Fruit fly (Drosophila melanogaster) whole organism, embryonic: Measurements from ENCODE around the gene Scgbeta.
A peak's percentile ranks its signal among the peaks of the same experiment; 100 is the strongest.

Experiments
- Atf-2 ChIP-seq: fragments of 200-800 bp; sonication (Bioruptor generic); optimal IDR thresholded peaks from 2 replicates; lab custom pipeline; 2016; ENCODE audit warnings: missing biosample characterization, missing genetic modification characterization
- C15 ChIP-seq: fragments of 200-800 bp; sonication (Bioruptor generic); IDR thresholded peaks from 3 replicates; pipeline ENCODE4 v1.3.6; 2022; ENCODE audit warnings: missing biosample characterization, missing genetic modification characterization
- CG11093 ChIP-seq: fragments of 200-800 bp; sonication (Bioruptor generic); IDR thresholded peaks from 3 replicates; pipeline ENCODE4 v1.3.6; 2022; ENCODE audit warnings: missing biosample characterization, missing genetic modification characterization
- CG13424 ChIP-seq: fragments of 200-800 bp; sonication (Bioruptor generic); optimal IDR thresholded peaks from 2 replicates; lab custom pipeline; 2019; ENCODE audit warnings: missing biosample characterization, mild to moderate bottlenecking, missing genetic modification characterization, moderate library complexity
- CG13624 ChIP-seq: fragments of 200-800 bp; sonication (Bioruptor generic); optimal IDR thresholded peaks from 2 replicates; lab custom pipeline; 2016; ENCODE audit warnings: missing biosample characterization, missing genetic modification characterization
- CG13775 ChIP-seq: fragments of 200-800 bp; sonication (Bioruptor generic); optimal IDR thresholded peaks from 3 replicates; lab custom pipeline; 2017; ENCODE audit warnings: missing biosample characterization, mild to moderate bottlenecking, missing genetic modification characterization
- CG14965 ChIP-seq: fragments of 200-800 bp; sonication (Bioruptor generic); optimal IDR thresholded peaks from 2 replicates; lab custom pipeline; 2016; ENCODE audit warnings: missing biosample characterization, missing genetic modification characterization, borderline replicate concordance
- CG16779 ChIP-seq: fragments of 200-800 bp; sonication (Bioruptor generic); IDR thresholded peaks from 2 replicates; pipeline ENCODE4 v1.3.6; 2022; ENCODE audit warnings: missing biosample characterization, missing genetic modification characterization
- CG16813 ChIP-seq: fragments of 200-800 bp; sonication (Bioruptor generic); IDR thresholded peaks from 3 replicates; pipeline ENCODE4 v1.3.6; 2022; ENCODE audit warnings: missing biosample characterization, missing genetic modification characterization; ENCODE audit not compliant: partially characterized antibody
- CG16815 ChIP-seq: fragments of 200-800 bp; sonication (Bioruptor generic); optimal IDR thresholded peaks from 3 replicates; lab custom pipeline; 2017; ENCODE audit warnings: missing biosample characterization, mild to moderate bottlenecking, missing genetic modification characterization
- CG17361 ChIP-seq: fragments of 200-800 bp; sonication (Bioruptor generic); IDR thresholded peaks from 3 replicates; pipeline ENCODE4 v1.3.6; 2022; ENCODE audit warnings: missing biosample characterization, missing genetic modification characterization
- CG1792 ChIP-seq: fragments of 200-800 bp; sonication (Bioruptor generic); optimal IDR thresholded peaks from 2 replicates; lab custom pipeline; 2016; ENCODE audit warnings: missing biosample characterization, missing genetic modification characterization
- CG2129 ChIP-seq: fragments of 200-800 bp; sonication (Bioruptor generic); IDR thresholded peaks from 2 replicates; pipeline ENCODE4 v1.3.6; 2022; ENCODE audit warnings: missing biosample characterization, missing genetic modification characterization; ENCODE audit not compliant: partially characterized antibody
- CG32767 ChIP-seq: fragments of 200-800 bp; sonication (Bioruptor generic); IDR thresholded peaks from 2 replicates; pipeline ENCODE4 v1.3.6; 2022; ENCODE audit warnings: missing biosample characterization, missing genetic modification characterization
- CG6175 ChIP-seq: fragments of 200-800 bp; sonication (Bioruptor generic); IDR thresholded peaks from 3 replicates; pipeline ENCODE4 v1.3.6; 2022; ENCODE audit warnings: missing biosample characterization, missing genetic modification characterization
- CG6791 ChIP-seq: fragments of 200-800 bp; sonication (Bioruptor generic); IDR thresholded peaks from 3 replicates; pipeline ENCODE4 v1.3.6; 2022; ENCODE audit warnings: missing biosample characterization, missing genetic modification characterization; ENCODE audit not compliant: partially characterized antibody
- CG6854 ChIP-seq: fragments of 200-800 bp; sonication (Bioruptor generic); optimal IDR thresholded peaks from 3 replicates; lab custom pipeline; 2017; ENCODE audit warnings: missing biosample characterization, mild to moderate bottlenecking, missing genetic modification characterization
- CG9215 ChIP-seq: fragments of 200-800 bp; sonication (Bioruptor generic); IDR thresholded peaks from 2 replicates; pipeline ENCODE4 v1.3.6; 2022; ENCODE audit warnings: missing biosample characterization, missing genetic modification characterization
- Chrac-16 ChIP-seq: fragments of 200-800 bp; sonication (Bioruptor generic); optimal IDR thresholded peaks from 3 replicates; lab custom pipeline; 2016; ENCODE audit warnings: missing biosample characterization, missing genetic modification characterization
- D ChIP-seq, 2 experiments: fragments of 200-800 bp in 1 of 2; fragments of >200 bp in 1 of 2; sonication (Bioruptor generic) in 1 of 2; optimal IDR thresholded peaks; 2 replicates in 1 of 2; 3 replicates in 1 of 2; lab custom pipeline; 2017; ENCODE audit warnings: mild to moderate bottlenecking in 1 of 2, missing biosample characterization in 1 of 2, missing genetic modification characterization in 1 of 2, missing genetic modification reagents in 1 of 2
- Hmr ChIP-seq: fragments of 200-800 bp; sonication (Bioruptor generic); optimal IDR thresholded peaks from 3 replicates; lab custom pipeline; 2017; ENCODE audit warnings: mild to moderate bottlenecking, missing biosample characterization, missing genetic modification reagents, missing genetic modification characterization
- Hr3 ChIP-seq: fragments of 200-800 bp; sonication (Bioruptor generic); optimal IDR thresholded peaks from 3 replicates; lab custom pipeline; 2016; ENCODE audit warnings: missing biosample characterization, missing genetic modification characterization
- Max ChIP-seq: fragments of 200-800 bp; sonication (Bioruptor generic); optimal IDR thresholded peaks from 2 replicates; lab custom pipeline; 2016; ENCODE audit warnings: missing biosample characterization, mild to moderate bottlenecking, missing genetic modification characterization
- Sox100B ChIP-seq: fragments of 200-800 bp; sonication (Bioruptor generic); optimal IDR thresholded peaks from 3 replicates; lab custom pipeline; 2018; ENCODE audit warnings: missing biosample characterization, mild to moderate bottlenecking, missing genetic modification characterization
- TFAM ChIP-seq: fragments of 200-800 bp; sonication (Bioruptor generic); optimal IDR thresholded peaks from 2 replicates; lab custom pipeline; 2017; ENCODE audit warnings: missing biosample characterization, missing genetic modification characterization, inconsistent platforms
- Trl ChIP-seq, 3 experiments: fragments of >200 bp in 2 of 3; fragments of 200-800 bp in 1 of 3; sonication (Bioruptor generic) in 1 of 3; optimal IDR thresholded peaks; 2 replicates in 1 of 3; 3 replicates in 2 of 3; lab custom pipeline; 2016 to 2017; ENCODE audit warnings: missing biosample characterization in 1 of 3, missing genetic modification characterization in 1 of 3
- abd-A ChIP-seq: fragments of 200-800 bp; sonication (Bioruptor generic); optimal IDR thresholded peaks from 3 replicates; lab custom pipeline; 2019; ENCODE audit warnings: missing biosample characterization, mild to moderate bottlenecking, missing genetic modification characterization, moderate library complexity
- al ChIP-seq: fragments of 200-800 bp; sonication (Bioruptor generic); IDR thresholded peaks from 2 replicates; pipeline ENCODE4 v1.3.6; 2022; ENCODE audit warnings: missing biosample characterization, missing genetic modification characterization
- amos ChIP-seq: fragments of 200-800 bp; sonication (Bioruptor generic); IDR thresholded peaks from 2 replicates; pipeline ENCODE4 v1.3.6; 2022; ENCODE audit warnings: missing biosample characterization, missing genetic modification characterization; ENCODE audit not compliant: partially characterized antibody
- ap ChIP-seq: fragments of 200-800 bp; sonication (Bioruptor generic); IDR thresholded peaks from 2 replicates; pipeline ENCODE4 v1.3.6; 2022; ENCODE audit warnings: missing biosample characterization, missing genetic modification characterization
- bbx ChIP-seq: fragments of 200-800 bp; sonication (Bioruptor generic); IDR thresholded peaks from 2 replicates; pipeline ENCODE4 v1.3.6; 2022; ENCODE audit warnings: missing biosample characterization, missing genetic modification characterization; ENCODE audit not compliant: partially characterized antibody
- bowl ChIP-seq: fragments of 200-800 bp; sonication (Bioruptor generic); IDR thresholded peaks from 2 replicates; pipeline ENCODE4 v1.3.6; 2022; ENCODE audit warnings: missing biosample characterization, missing genetic modification characterization
- corto ChIP-seq: fragments of 200-800 bp; sonication (Bioruptor generic); optimal IDR thresholded peaks from 2 replicates; lab custom pipeline; 2016; ENCODE audit warnings: missing biosample characterization, mild to moderate bottlenecking, missing genetic modification characterization, moderate library complexity
- dan ChIP-seq: fragments of 200-800 bp; sonication (Bioruptor generic); IDR thresholded peaks from 2 replicates; pipeline ENCODE4 v1.3.6; 2022; ENCODE audit warnings: missing biosample characterization, missing genetic modification characterization
- dmrt99B ChIP-seq: fragments of 200-800 bp; sonication (Bioruptor generic); optimal IDR thresholded peaks from 2 replicates; lab custom pipeline; 2018; ENCODE audit warnings: missing biosample characterization, mild to moderate bottlenecking, missing genetic modification characterization, moderate library complexity
- her ChIP-seq: fragments of 200-800 bp; sonication (Bioruptor generic); optimal IDR thresholded peaks from 2 replicates; lab custom pipeline; 2016; ENCODE audit warnings: missing biosample characterization, missing genetic modification characterization
- ind ChIP-seq: fragments of 200-800 bp; sonication (Bioruptor generic); optimal IDR thresholded peaks from 3 replicates; lab custom pipeline; 2016; ENCODE audit warnings: missing biosample characterization, missing genetic modification characterization
- jigr1 ChIP-seq: fragments of 200-800 bp; sonication (Bioruptor generic); IDR thresholded peaks from 3 replicates; pipeline ENCODE4 v1.3.6; 2022; ENCODE audit warnings: missing biosample characterization, missing genetic modification characterization
- ken ChIP-seq: fragments of 200-800 bp; sonication (Bioruptor generic); IDR thresholded peaks from 3 replicates; pipeline ENCODE4 v1.3.6; 2022; ENCODE audit warnings: missing biosample characterization, missing genetic modification characterization
- lbe ChIP-seq: fragments of 200-800 bp; sonication (Bioruptor generic); optimal IDR thresholded peaks from 2 replicates; lab custom pipeline; 2016; ENCODE audit warnings: missing biosample characterization, mild to moderate bottlenecking, missing genetic modification characterization
- luna ChIP-seq: fragments of 200-800 bp; sonication (Bioruptor generic); optimal IDR thresholded peaks from 2 replicates; lab custom pipeline; 2016; ENCODE audit warnings: missing biosample characterization, missing genetic modification characterization
- nmo ChIP-seq: fragments of 200-800 bp; sonication (Bioruptor generic); optimal IDR thresholded peaks from 2 replicates; lab custom pipeline; 2018; ENCODE audit warnings: missing biosample characterization, mild to moderate bottlenecking, missing genetic modification characterization, moderate library complexity
- org-1 ChIP-seq: fragments of 200-800 bp; sonication (Bioruptor generic); optimal IDR thresholded peaks from 2 replicates; lab custom pipeline; 2017; ENCODE audit warnings: missing biosample characterization, missing genetic modification characterization
- pros ChIP-seq: fragments of 200-800 bp; sonication (Bioruptor generic); optimal IDR thresholded peaks from 3 replicates; lab custom pipeline; 2019; ENCODE audit warnings: missing biosample characterization, mild to moderate bottlenecking, missing genetic modification characterization, moderate library complexity
- salm ChIP-seq: fragments of 200-800 bp; sonication (Bioruptor generic); optimal IDR thresholded peaks from 2 replicates; lab custom pipeline; 2018; ENCODE audit warnings: missing biosample characterization, mild to moderate bottlenecking, missing genetic modification characterization
- slou ChIP-seq: fragments of 200-800 bp; sonication (Bioruptor generic); optimal IDR thresholded peaks from 3 replicates; lab custom pipeline; 2016; ENCODE audit warnings: missing biosample characterization, missing genetic modification characterization
- twi ChIP-seq: fragments of 200-800 bp; optimal IDR thresholded peaks from 2 replicates; lab custom pipeline; 2019; ENCODE audit warnings: missing biosample characterization, mild to moderate bottlenecking, missing genetic modification characterization, moderate library complexity

Gene Scgbeta

dm6 chr3R:12406235-12407196, 15.7 kb downstream of the Scgbeta start, which contains the start of gene CG5167:
Gene CG5167 (plus strand): TSS chr3R:12406532.
- TF ChIP-seq bowl (GFP tag; lab: Robert Waterston, UW), result no peak
- TF ChIP-seq CG14965 (GFP tag; lab: Kevin White, UChicago), result no peak
- TF ChIP-seq CG6854 (GFP tag; lab: Kevin White, UChicago), result no peak
- TF ChIP-seq CG13775 (GFP tag; lab: Kevin White, UChicago), result no peak
- no peak for TF ChIP-seq CG32767 (GFP tag; lab: Robert Waterston, UW)
- TF ChIP-seq nmo (GFP tag; lab: Kevin White, UChicago), result peak; percentile 22
- peak; percentile 27 for TF ChIP-seq ind (GFP tag; lab: Kevin White, UChicago)
- TF ChIP-seq Hr3 (GFP tag; lab: Kevin White, UChicago), result no peak
- no peak for TF ChIP-seq CG2129
- TF ChIP-seq corto (GFP tag; lab: Kevin White, UChicago), result peak; percentile 35
- TF ChIP-seq CG6791 (GFP tag; lab: Robert Waterston, UW), result no peak
- TF ChIP-seq slou (GFP tag; lab: Kevin White, UChicago), result no peak
- TF ChIP-seq Sox100B, result no peak
- TF ChIP-seq Atf-2, result no peak
- no peak for TF ChIP-seq Trl (optimal IDR thresholded peaks at IDR 0.05; lab: Kevin White, UChicago)
- TF ChIP-seq Trl (GFP tag; optimal IDR thresholded peaks at IDR 0.05; lab: Kevin White, UChicago), result no peak
- TF ChIP-seq CG11093, result no peak
- TF ChIP-seq amos, result peak; percentile 7; the same call in 1 of the 2 replicates
- TF ChIP-seq dmrt99B (tag; lab: Kevin White, UChicago), result no peak
- TF ChIP-seq twi, result no peak
- TF ChIP-seq org-1, result no peak
- TF ChIP-seq lbe (GFP tag; lab: Kevin White, UChicago), result peak; percentile 12
- peak; percentile 35 for TF ChIP-seq Hmr (GFP tag; lab: Kevin White, UChicago)
- no peak for TF ChIP-seq C15 (GFP tag; lab: Robert Waterston, UW)
- TF ChIP-seq CG17361 (GFP tag; lab: Robert Waterston, UW), result peak; percentile 38; the same call in 1 of the 3 replicates
- TF ChIP-seq CG1792, result no peak
- no peak for TF ChIP-seq pros (GFP tag; lab: Kevin White, UChicago)
- TF ChIP-seq CG9215 (GFP tag; lab: Robert Waterston, UW), result no peak
- no peak for TF ChIP-seq ap
- TF ChIP-seq TFAM (GFP tag; lab: Kevin White, UChicago), result no peak
- TF ChIP-seq bbx (GFP tag; lab: Robert Waterston, UW), result 0 out of 2 replicates have a peak, but pooled peaks have one; percentile 22
- TF ChIP-seq al (GFP tag; lab: Robert Waterston, UW), result no peak
- peak; percentile 63 for TF ChIP-seq CG13424 (tag; lab: Kevin White, UChicago)
- no peak for TF ChIP-seq CG6175 (GFP tag; lab: Robert Waterston, UW)
- no peak for TF ChIP-seq salm
- TF ChIP-seq Chrac-16 (GFP tag; lab: Kevin White, UChicago), result peak; percentile 35
- no peak for TF ChIP-seq ken (GFP tag; lab: Robert Waterston, UW)
- no peak for TF ChIP-seq her (GFP tag; lab: Kevin White, UChicago)
- no peak for TF ChIP-seq abd-A (tag; lab: Kevin White, UChicago)
- no peak for TF ChIP-seq dan
- 0 out of 3 replicates have a peak, but pooled peaks have one; percentile 8 for TF ChIP-seq CG16813 (GFP tag; lab: Robert Waterston, UW)
- no peak for TF ChIP-seq CG16779
- TF ChIP-seq jigr1 (GFP tag; lab: Robert Waterston, UW), result no peak
- no peak for TF ChIP-seq CG13624
- peak; percentile 22 for TF ChIP-seq luna (GFP tag; lab: Kevin White, UChicago)
- peak; percentile 43 for TF ChIP-seq Max
- no peak for TF ChIP-seq D (optimal IDR thresholded peaks at IDR 0.05; lab: Kevin White, UChicago)
- no peak for TF ChIP-seq D (GFP tag; optimal IDR thresholded peaks at IDR 0.05; lab: Kevin White, UChicago)
- no peak for TF ChIP-seq CG16815 (GFP tag; lab: Kevin White, UChicago)
